Worm (Caenorhabditis elegans) whole organism, L2 larva: ENCODE measurements around the gene T20G5.9.

Experiments
- nhr-11 ChIP-seq: fragments of 150-350 bp; optimal IDR thresholded peaks from 2 replicates; lab custom pipeline; 2014; ENCODE audit warnings: missing biosample characterization, missing genetic modification characterization
- nhr-12 ChIP-seq: fragments of 150-350 bp; optimal IDR thresholded peaks from 2 replicates; lab custom pipeline; 2014; ENCODE audit warnings: missing biosample characterization, missing genetic modification characterization
- snpc-4 ChIP-seq: fragments of 150-350 bp; optimal IDR thresholded peaks from 2 replicates; lab custom pipeline; 2014; ENCODE audit warnings: missing biosample characterization, missing genetic modification characterization
- ztf-4 ChIP-seq: fragments of 150-350 bp; optimal IDR thresholded peaks from 2 replicates; lab custom pipeline; 2014; ENCODE audit warnings: missing biosample characterization, missing genetic modification characterization

ce11 chrIII:10216585-10217278 lies 7.1 kb downstream of the T20G5.9 start, which contains the start of gene cts-1:
- TF ChIP-seq snpc-4 (tag; lab: Kevin White, UChicago) (peak; percentile 48), nhr-11 (tag; lab: Kevin White, UChicago) (no peak), ztf-4 (tag; lab: Kevin White, UChicago) (peak; percentile 77), nhr-12 (no peak)
